Worm (Caenorhabditis elegans) whole organism, young adult: Measurements from ENCODE around the gene syf-3.

Source experiments
- B0035.1 ChIP-seq: sonication (generic microtip); optimal IDR thresholded peaks from 2 replicates; lab custom pipeline; 2016; ENCODE audit warnings: missing genetic modification characterization, mild to moderate bottlenecking, missing compliant biosample characterization, missing genotype, missing genetic modification reagents
- B0261.1 ChIP-seq: sonication (generic microtip); optimal IDR thresholded peaks from 2 replicates; lab custom pipeline; 2016; ENCODE audit warnings: mild to moderate bottlenecking, missing genetic modification characterization, moderate library complexity, missing compliant biosample characterization
- B0336.3 ChIP-seq: fragments of 200-800 bp; sonication (Bioruptor generic); IDR thresholded peaks from 2 replicates; pipeline ENCODE4 v1.3.6; 2022; ENCODE audit warnings: missing genetic modification characterization, missing compliant biosample characterization
- C17E4.6 ChIP-seq: fragments of 200-800 bp; sonication (Bioruptor generic); IDR thresholded peaks from 2 replicates; pipeline ENCODE4 v1.3.6; 2022; ENCODE audit warnings: missing genetic modification reagents, missing genetic modification characterization, missing compliant biosample characterization
- F10E7.11 ChIP-seq: sonication (generic microtip); optimal IDR thresholded peaks from 2 replicates; lab custom pipeline; 2017; ENCODE audit warnings: mild to moderate bottlenecking, missing genetic modification characterization, moderate library complexity, missing compliant biosample characterization
- F22D6.2 ChIP-seq: sonication (generic microtip); optimal IDR thresholded peaks from 2 replicates; lab custom pipeline; 2016; ENCODE audit warnings: mild to moderate bottlenecking, missing genetic modification characterization, missing compliant biosample characterization
- F57C9.4 ChIP-seq: sonication (generic microtip); optimal IDR thresholded peaks from 2 replicates; lab custom pipeline; 2017; ENCODE audit warnings: mild to moderate bottlenecking, missing genetic modification characterization, missing compliant biosample characterization
- T26A5.8 ChIP-seq: sonication (generic microtip); optimal IDR thresholded peaks from 2 replicates; lab custom pipeline; 2016; ENCODE audit warnings: missing genetic modification characterization, missing compliant biosample characterization
- Y67H2A.10 ChIP-seq: fragments of 200-800 bp; sonication (Bioruptor generic); conservative IDR thresholded peaks from 2 replicates; pipeline ENCODE4 v1.3.6; 2022; ENCODE audit warnings: missing genetic modification reagents, missing genetic modification characterization, missing compliant biosample characterization
- Y95B8A.8 ChIP-seq: fragments of 200-800 bp; sonication (Bioruptor generic); IDR thresholded peaks from 2 replicates; pipeline ENCODE4 v1.3.6; 2022; ENCODE audit warnings: missing genetic modification reagents, missing genetic modification characterization, missing compliant biosample characterization
- akir-1 ChIP-seq: fragments of 200-800 bp; sonication (Bioruptor generic); optimal IDR thresholded peaks from 2 replicates; lab custom pipeline; 2018; ENCODE audit warnings: mild to moderate bottlenecking, missing genetic modification characterization, moderate library complexity, missing compliant biosample characterization
- athp-1 ChIP-seq: sonication (generic microtip); optimal IDR thresholded peaks from 2 replicates; lab custom pipeline; 2017; ENCODE audit warnings: mild to moderate bottlenecking, missing genetic modification characterization, missing compliant biosample characterization
- attf-3 ChIP-seq: fragments of 200-800 bp; sonication (Bioruptor generic); conservative IDR thresholded peaks from 2 replicates; pipeline ENCODE4 v1.3.6; 2022; ENCODE audit warnings: missing genetic modification reagents, missing genetic modification characterization, missing compliant biosample characterization
- attf-5 ChIP-seq: fragments of 200-800 bp; sonication (Bioruptor generic); optimal IDR thresholded peaks from 2 replicates; lab custom pipeline; 2018; ENCODE audit warnings: mild to moderate bottlenecking, missing genetic modification characterization, missing compliant biosample characterization
- attf-6 ChIP-seq: fragments of 200-800 bp; sonication (Bioruptor generic); IDR thresholded peaks from 2 replicates; pipeline ENCODE4 v1.3.6; 2022; ENCODE audit warnings: missing genetic modification reagents, missing genetic modification characterization, missing compliant biosample characterization
- bed-1 ChIP-seq: fragments of 200-800 bp; sonication (Bioruptor generic); IDR thresholded peaks from 2 replicates; pipeline ENCODE4 v1.3.6; 2022; ENCODE audit warnings: missing genetic modification reagents, missing genetic modification characterization, missing compliant biosample characterization
- bed-2 ChIP-seq: fragments of 200-800 bp; sonication (Bioruptor generic); IDR thresholded peaks from 2 replicates; pipeline ENCODE4 v1.3.6; 2022; ENCODE audit warnings: missing genetic modification reagents, missing genetic modification characterization, missing compliant biosample characterization
- ceh-100 ChIP-seq: fragments of 200-800 bp; sonication (Bioruptor generic); IDR thresholded peaks from 2 replicates; pipeline ENCODE4 v1.3.6; 2022; ENCODE audit warnings: missing genetic modification reagents, missing genetic modification characterization, missing compliant biosample characterization
- ceh-27 ChIP-seq: fragments of 200-800 bp; sonication (Bioruptor generic); optimal IDR thresholded peaks from 2 replicates; lab custom pipeline; 2018; ENCODE audit warnings: mild to moderate bottlenecking, missing genetic modification characterization, moderate library complexity, missing compliant biosample characterization
- ceh-40 ChIP-seq: fragments of 200-800 bp; sonication (Bioruptor generic); IDR thresholded peaks from 2 replicates; pipeline ENCODE4 v1.3.6; 2022; ENCODE audit warnings: missing genetic modification characterization, missing compliant biosample characterization
- ceh-79 ChIP-seq: sonication (generic microtip); optimal IDR thresholded peaks from 2 replicates; lab custom pipeline; 2017; ENCODE audit warnings: mild to moderate bottlenecking, missing genetic modification characterization, missing compliant biosample characterization
- ceh-91 ChIP-seq: fragments of 200-800 bp; sonication (Bioruptor generic); IDR thresholded peaks from 2 replicates; pipeline ENCODE4 v1.3.6; 2022; ENCODE audit warnings: missing genetic modification reagents, missing genetic modification characterization, missing compliant biosample characterization
- die-1 ChIP-seq: sonication (generic microtip); optimal IDR thresholded peaks from 2 replicates; lab custom pipeline; 2016; ENCODE audit warnings: missing genotype, mild to moderate bottlenecking, missing genetic modification characterization, missing compliant biosample characterization
- efl-1 ChIP-seq: fragments of 150-350 bp; optimal IDR thresholded peaks from 2 replicates; lab custom pipeline; 2014; ENCODE audit warnings: missing biosample characterization, missing genetic modification reagents, missing genetic modification characterization
- egl-18 ChIP-seq: fragments of 200-800 bp; sonication (Bioruptor generic); IDR thresholded peaks from 2 replicates; pipeline ENCODE4 v1.3.6; 2022; ENCODE audit warnings: missing genetic modification reagents, missing genetic modification characterization, missing compliant biosample characterization
- hlh-26 ChIP-seq: fragments of 200-800 bp; sonication (Bioruptor generic); conservative IDR thresholded peaks from 2 replicates; pipeline ENCODE4 v1.3.6; 2022; ENCODE audit warnings: missing genetic modification reagents, missing genetic modification characterization, missing compliant biosample characterization
- hmg-20 ChIP-seq: fragments of 200-800 bp; sonication (Bioruptor generic); IDR thresholded peaks from 2 replicates; pipeline ENCODE4 v1.3.6; 2022; ENCODE audit warnings: missing genetic modification reagents, missing genetic modification characterization, missing compliant biosample characterization
- hrde-1 ChIP-seq: sonication (generic microtip); optimal IDR thresholded peaks from 2 replicates; lab custom pipeline; 2016; ENCODE audit warnings: missing genetic modification characterization, mild to moderate bottlenecking, missing compliant biosample characterization, moderate library complexity, missing genotype, missing genetic modification reagents, borderline replicate concordance
- hsf-1 ChIP-seq: fragments of 200-800 bp; sonication (Bioruptor generic); IDR thresholded peaks from 2 replicates; pipeline ENCODE4 v1.3.6; 2022; ENCODE audit warnings: missing genetic modification reagents, missing genetic modification characterization, missing compliant biosample characterization
- lin-26 ChIP-seq: fragments of 200-800 bp; sonication (Bioruptor generic); IDR thresholded peaks from 2 replicates; pipeline ENCODE4 v1.3.6; 2022; ENCODE audit warnings: missing genetic modification reagents, missing genetic modification characterization, missing compliant biosample characterization
- lin-35 ChIP-seq, 3 experiments: fragments of 150-350 bp in 2 of 3; sonication (generic microtip) in 1 of 3; optimal IDR thresholded peaks; 2 replicates each; lab custom pipeline; 2014 to 2018; ENCODE audit warnings: missing biosample characterization in 3 of 3, missing genetic modification characterization in 3 of 3, missing genetic modification reagents in 3 of 3
- lsl-1 ChIP-seq: fragments of 200-800 bp; sonication (Bioruptor generic); optimal IDR thresholded peaks from 2 replicates; lab custom pipeline; 2018; ENCODE audit warnings: mild to moderate bottlenecking, missing genetic modification characterization, moderate library complexity, missing compliant biosample characterization
- mel-28 ChIP-seq: sonication (generic microtip); optimal IDR thresholded peaks from 2 replicates; lab custom pipeline; 2016; ENCODE audit warnings: borderline replicate concordance, mild to moderate bottlenecking, missing genetic modification characterization, missing compliant biosample characterization
- nhr-120 ChIP-seq: fragments of 200-800 bp; sonication (Bioruptor generic); IDR thresholded peaks from 2 replicates; pipeline ENCODE4 v1.3.6; 2022; ENCODE audit warnings: missing genetic modification characterization, missing compliant biosample characterization
- nhr-179 ChIP-seq: sonication (generic microtip); optimal IDR thresholded peaks from 2 replicates; lab custom pipeline; 2016; ENCODE audit warnings: mild to moderate bottlenecking, missing genetic modification characterization, missing compliant biosample characterization
- nhr-27 ChIP-seq: fragments of 200-800 bp; sonication (Bioruptor generic); optimal IDR thresholded peaks from 2 replicates; lab custom pipeline; 2018; ENCODE audit warnings: mild to moderate bottlenecking, missing genetic modification characterization, moderate library complexity, missing compliant biosample characterization
- nhr-80 ChIP-seq: sonication (generic microtip); optimal IDR thresholded peaks from 2 replicates; lab custom pipeline; 2016; ENCODE audit warnings: missing genetic modification characterization, missing compliant biosample characterization
- pbrm-1 ChIP-seq: fragments of 200-800 bp; sonication (Bioruptor generic); IDR thresholded peaks from 2 replicates; pipeline ENCODE4 v1.3.6; 2022; ENCODE audit warnings: missing genetic modification reagents, missing genetic modification characterization, missing compliant biosample characterization
- repo-1 ChIP-seq: sonication (generic microtip); optimal IDR thresholded peaks from 2 replicates; lab custom pipeline; 2017; ENCODE audit warnings: mild to moderate bottlenecking, missing genetic modification characterization, missing compliant biosample characterization
- rpc-1 ChIP-seq, 2 experiments: fragments of 150-350 bp in 1 of 2; sonication (generic microtip) in 1 of 2; optimal IDR thresholded peaks; 2 replicates each; lab custom pipeline; 2014 to 2018; ENCODE audit warnings: missing biosample characterization in 1 of 2, missing genetic modification characterization in 1 of 2, missing genetic modification reagents in 1 of 2, missing genotype in 1 of 2
- somi-1 ChIP-seq: fragments of 200-800 bp; sonication (Bioruptor generic); optimal IDR thresholded peaks from 2 replicates; lab custom pipeline; 2018; ENCODE audit warnings: mild to moderate bottlenecking, missing genetic modification characterization, missing compliant biosample characterization
- sptf-2 ChIP-seq: fragments of 200-800 bp; sonication (Bioruptor generic); optimal IDR thresholded peaks from 2 replicates; lab custom pipeline; 2018; ENCODE audit warnings: mild to moderate bottlenecking, missing genetic modification characterization, missing compliant biosample characterization
- tlf-1 ChIP-seq: fragments of 200-800 bp; sonication (Bioruptor generic); optimal IDR thresholded peaks from 2 replicates; lab custom pipeline; 2018; ENCODE audit warnings: mild to moderate bottlenecking, missing genetic modification characterization, missing compliant biosample characterization
- unc-130 ChIP-seq: sonication (generic microtip); optimal IDR thresholded peaks from 2 replicates; lab custom pipeline; 2016; ENCODE audit warnings: missing genetic modification reagents, missing genetic modification characterization, missing compliant biosample characterization
- unc-62 ChIP-seq: fragments of 150-350 bp; optimal IDR thresholded peaks from 2 replicates; lab custom pipeline; 2014; ENCODE audit warnings: missing biosample characterization, missing genetic modification reagents, missing genetic modification characterization
- xnd-1 ChIP-seq: sonication (generic microtip); optimal IDR thresholded peaks from 2 replicates; lab custom pipeline; 2016; ENCODE audit warnings: missing genotype, missing genetic modification reagents, missing genetic modification characterization, missing compliant biosample characterization
- ztf-18 ChIP-seq: sonication (generic microtip); optimal IDR thresholded peaks from 2 replicates; lab custom pipeline; 2016; ENCODE audit warnings: missing genotype, mild to moderate bottlenecking, missing genetic modification characterization, missing compliant biosample characterization
- ztf-22 ChIP-seq: fragments of 200-800 bp; sonication (Bioruptor generic); optimal IDR thresholded peaks from 2 replicates; lab custom pipeline; 2018; ENCODE audit warnings: mild to moderate bottlenecking, missing genetic modification characterization, moderate library complexity, missing compliant biosample characterization
- ztf-6 ChIP-seq: fragments of 200-800 bp; sonication (Bioruptor generic); IDR thresholded peaks from 2 replicates; pipeline ENCODE4 v1.3.6; 2022; ENCODE audit warnings: missing genetic modification reagents, missing genetic modification characterization, missing compliant biosample characterization

Gene syf-3

DNA sequence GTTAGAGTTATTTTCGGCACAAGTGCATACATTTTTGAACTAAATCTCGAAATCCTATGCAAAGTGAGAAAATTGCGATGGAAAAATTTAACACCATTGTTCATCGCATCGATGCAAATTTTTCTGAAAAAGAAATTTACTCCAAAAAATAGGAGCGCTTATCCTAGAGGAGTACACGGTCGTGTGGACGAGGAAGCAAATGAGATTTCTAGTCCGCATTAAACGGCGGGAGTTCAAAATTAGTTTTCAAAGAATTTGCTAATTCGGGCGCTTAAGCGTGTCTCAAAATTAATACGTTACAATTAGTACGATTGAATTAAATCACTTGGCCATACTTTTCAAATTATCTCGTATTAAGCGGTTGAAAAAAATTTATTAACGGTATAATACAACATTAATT is 22.1 kb upstream of the syf-3 start, which contains the start of gene lrpr-1 (continued):
- peak; percentile 95 for TF ChIP-seq unc-130 (GFP tag; lab: Kevin White, UChicago)
- TF ChIP-seq pbrm-1 (GFP tag; lab: Robert Waterston, UW) = 0 out of 2 replicates have a peak, but pooled peaks have one; percentile 44
- TF ChIP-seq ceh-91 = peak; percentile 52
- TF ChIP-seq hrde-1 = peak; percentile 60
- TF ChIP-seq hsf-1 (GFP tag; lab: Robert Waterston, UW) = 0 out of 2 replicates have a peak, but pooled peaks have one; percentile 35
- peak; percentile 65 to 95 (median 67) for TF ChIP-seq lin-35 (GFP tag; optimal IDR thresholded peaks at IDR 0.05; lab: Kevin White, UChicago)
- TF ChIP-seq T26A5.8 (tag; lab: Kevin White, UChicago) = no peak
- TF ChIP-seq lin-26 (GFP tag; lab: Robert Waterston, UW) = no peak
- TF ChIP-seq akir-1 (GFP tag; lab: Kevin White, UChicago) = no peak
- TF ChIP-seq ceh-79 (tag; lab: Kevin White, UChicago) = no peak
- TF ChIP-seq F10E7.11 (tag; lab: Kevin White, UChicago) = no peak
- TF ChIP-seq repo-1 (tag; lab: Kevin White, UChicago) = no peak
- TF ChIP-seq hlh-26 (GFP tag; lab: Robert Waterston, UW) = no peak
- no peak for TF ChIP-seq B0336.3 (GFP tag; lab: Robert Waterston, UW)
- TF ChIP-seq nhr-120 = no peak
- no peak for TF ChIP-seq nhr-179
- TF ChIP-seq F22D6.2 (tag; lab: Kevin White, UChicago) = peak; percentile 48
- peak; percentile 52; the same call in 1 of the 2 replicates for TF ChIP-seq Y67H2A.10 (GFP tag; lab: Robert Waterston, UW)
- TF ChIP-seq C17E4.6 = no peak
- no peak for TF ChIP-seq ztf-6 (GFP tag; lab: Robert Waterston, UW)
- TF ChIP-seq hmg-20 (GFP tag; lab: Robert Waterston, UW) = peak; percentile 53; the same call in 1 of the 2 replicates
- no peak for TF ChIP-seq ztf-22
- TF ChIP-seq ceh-40 (GFP tag; lab: Robert Waterston, UW) = no peak
- peak; percentile 14 for TF ChIP-seq F57C9.4 (tag; lab: Kevin White, UChicago)
- TF ChIP-seq ceh-100 (GFP tag; lab: Robert Waterston, UW) = peak; percentile 67
- no peak for TF ChIP-seq nhr-80 (tag; lab: Kevin White, UChicago)
- peak; percentile 79 for TF ChIP-seq efl-1 (GFP tag; lab: Kevin White, UChicago)
- TF ChIP-seq mel-28 (tag; lab: Kevin White, UChicago) = peak; percentile 51
- peak; percentile 28 for TF ChIP-seq ztf-18
- peak; percentile 89 for TF ChIP-seq ceh-27 (GFP tag; lab: Kevin White, UChicago)
- no peak for TF ChIP-seq attf-6 (GFP tag; lab: Robert Waterston, UW)
- no peak for TF ChIP-seq Y95B8A.8 (GFP tag; lab: Robert Waterston, UW)
- peak; percentile 71 for TF ChIP-seq attf-3
- no peak for TF ChIP-seq nhr-27 (tag; lab: Kevin White, UChicago)
- no peak for TF ChIP-seq attf-5
- TF ChIP-seq rpc-1 (optimal IDR thresholded peaks at IDR 0.05; lab: Kevin White, UChicago) = no peak
- TF ChIP-seq rpc-1 (tag; optimal IDR thresholded peaks at IDR 0.05; lab: Kevin White, UChicago) = no peak
- TF ChIP-seq bed-2 (GFP tag; lab: Robert Waterston, UW) = peak; percentile 88
- peak; percentile 53 for TF ChIP-seq lsl-1 (GFP tag; lab: Kevin White, UChicago)
- peak; percentile 39 for TF ChIP-seq athp-1 (tag; lab: Kevin White, UChicago)
- TF ChIP-seq somi-1 = peak; percentile 16
- no peak for TF ChIP-seq unc-62 (GFP tag; lab: Kevin White, UChicago)
- TF ChIP-seq tlf-1 (GFP tag; lab: Kevin White, UChicago) = no peak
- TF ChIP-seq die-1 = no peak
- TF ChIP-seq sptf-2 (GFP tag; lab: Kevin White, UChicago) = no peak
- no peak for TF ChIP-seq bed-1
- peak; percentile 12 for TF ChIP-seq B0035.1 (tag; lab: Kevin White, UChicago)
- TF ChIP-seq xnd-1 (tag; lab: Kevin White, UChicago) = peak; percentile 65
- no peak for TF ChIP-seq B0261.1
- TF ChIP-seq egl-18 (GFP tag; lab: Robert Waterston, UW) = no peak
